2 fruit fly cellular contexts compared by ENCODE assay signal in the genomic region with DNA sequence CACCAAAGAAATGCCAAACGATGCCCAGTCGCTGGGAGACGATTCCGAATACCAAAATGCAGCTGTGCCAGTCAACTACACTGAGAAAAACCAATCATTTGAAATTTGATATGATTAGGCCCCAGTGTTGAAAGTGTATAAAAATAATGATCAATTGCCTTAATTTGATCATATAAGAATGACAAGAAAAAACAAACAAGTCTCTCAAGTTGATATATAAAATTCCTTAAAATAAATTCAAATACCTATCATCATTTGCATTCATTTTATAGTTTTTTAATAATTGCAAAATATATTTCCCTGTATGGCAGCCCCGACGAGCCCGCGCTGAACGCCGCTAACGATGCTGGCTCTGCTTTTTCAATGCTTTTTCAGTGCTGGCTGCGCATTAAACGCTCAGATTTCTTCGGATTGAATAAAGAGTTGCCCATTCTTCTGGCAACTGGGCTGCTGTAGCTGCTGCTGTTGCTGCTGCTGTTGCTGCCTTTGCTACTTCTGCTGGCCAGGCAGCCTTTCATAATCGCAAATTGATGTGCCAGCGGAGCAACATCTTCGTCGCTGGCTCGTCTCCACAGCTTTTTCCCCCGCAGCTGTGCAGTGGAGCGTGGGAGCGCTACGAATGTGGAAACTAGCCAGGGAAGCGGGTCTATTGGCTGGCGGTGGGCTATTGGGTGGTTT.
TF ChIP-seq lines count a peak whose summit lies in the region.

No protein-coding gene starts in this region.

TF ChIP-seq in whole organism, embryonic, 481 proteins besides CTCF, POLR2A, EP300 and RAD21 (continued from another document and continues in another):
- TF ChIP-seq CG1233 (GFP tag; optimal IDR thresholded peaks at IDR 0.05; lab: Kevin White, UChicago) (no peak), wek (GFP tag; optimal IDR thresholded peaks at IDR 0.05; lab: Kevin White, UChicago) (no peak), ken (GFP tag; IDR thresholded peaks at IDR 0.05; lab: Robert Waterston, UW) (no peak), dmrt11E (tag; optimal IDR thresholded peaks at IDR 0.05; lab: Kevin White, UChicago) (peak; percentile 18), h (optimal IDR thresholded peaks at IDR 0.05; lab: Kevin White, UChicago) (no peak), run (tag; optimal IDR thresholded peaks at IDR 0.05; lab: Kevin White, UChicago) (no peak), emc (GFP tag; optimal IDR thresholded peaks at IDR 0.05; lab: Kevin White, UChicago) (no peak), Dref (GFP tag; IDR thresholded peaks at IDR 0.05; lab: Robert Waterston, UW) (no peak), Sox100B (GFP tag; optimal IDR thresholded peaks at IDR 0.05; lab: Kevin White, UChicago) (peak; percentile 42), Bgb (GFP tag; IDR thresholded peaks at IDR 0.05; lab: Robert Waterston, UW; ENCODE audit: partially characterized antibody) (no peak), lab (GFP tag; optimal IDR thresholded peaks at IDR 0.05; lab: Kevin White, UChicago) (no peak), zf30C (GFP tag; optimal IDR thresholded peaks at IDR 0.05; lab: Kevin White, UChicago) (peak; percentile 36), PHDP (tag; optimal IDR thresholded peaks at IDR 0.05; lab: Kevin White, UChicago) (peak; percentile 25), row (GFP tag; IDR thresholded peaks at IDR 0.05; lab: Robert Waterston, UW) (peak; percentile 46; the same call in 2 of the 3 replicates), CG10209 (GFP tag; optimal IDR thresholded peaks at IDR 0.05; lab: Kevin White, UChicago) (peak; percentile 32), CG4730 (GFP tag; IDR thresholded peaks at IDR 0.05; lab: Robert Waterston, UW) (no peak), NC2α (GFP tag; optimal IDR thresholded peaks at IDR 0.05; lab: Kevin White, UChicago) (no peak), CG11085 (GFP tag; IDR thresholded peaks at IDR 0.05; lab: Robert Waterston, UW) (no peak), crol (GFP tag; IDR thresholded peaks at IDR 0.05; lab: Robert Waterston, UW) (peak; percentile 41), CHES-1-like (GFP tag; optimal IDR thresholded peaks at IDR 0.05; lab: Kevin White, UChicago) (no peak), tin (GFP tag; optimal IDR thresholded peaks at IDR 0.05; lab: Kevin White, UChicago) (peak; percentile 36), CG1792 (GFP tag; optimal IDR thresholded peaks at IDR 0.05; lab: Kevin White, UChicago) (no peak), CG11723 (GFP tag; optimal IDR thresholded peaks at IDR 0.05; lab: Kevin White, UChicago) (peak; percentile 6), sens (GFP tag; lab: Kevin White, UChicago) (peak; percentile 86), CG31388 (GFP tag; optimal IDR thresholded peaks at IDR 0.05; lab: Kevin White, UChicago) (no peak), CG31365 (tag; optimal IDR thresholded peaks at IDR 0.05; lab: Kevin White, UChicago) (no peak), Lpt (GFP tag; optimal IDR thresholded peaks at IDR 0.05; lab: Kevin White, UChicago) (no peak), kay (GFP tag; optimal IDR thresholded peaks at IDR 0.05; lab: Kevin White, UChicago) (no peak), ash1 (GFP tag; optimal IDR thresholded peaks at IDR 0.05; lab: Kevin White, UChicago) (no peak), lola (GFP tag; optimal IDR thresholded peaks at IDR 0.05; lab: Kevin White, UChicago) (peak in 1 of 3 experiments; percentile 12), CG12236 (GFP tag; optimal IDR thresholded peaks at IDR 0.05; lab: Kevin White, UChicago) (no peak), Hsf (GFP tag; optimal IDR thresholded peaks at IDR 0.05; lab: Kevin White, UChicago) (no peak), Side (GFP tag; optimal IDR thresholded peaks at IDR 0.05; lab: Kevin White, UChicago) (no peak), grau (tag; optimal IDR thresholded peaks at IDR 0.05; lab: Kevin White, UChicago) (peak; percentile 49), tna (GFP tag; IDR thresholded peaks at IDR 0.05; lab: Robert Waterston, UW; ENCODE audit: partially characterized antibody) (no peak), HLH54F (GFP tag; optimal IDR thresholded peaks at IDR 0.05; lab: Kevin White, UChicago) (no peak), nau (GFP tag; optimal IDR thresholded peaks at IDR 0.05; lab: Kevin White, UChicago) (no peak), CG11456 (GFP tag; IDR thresholded peaks at IDR 0.05; lab: Robert Waterston, UW) (0 out of 3 replicates have a peak, but pooled peaks have one; percentile 30), fd96Cb (tag; optimal IDR thresholded peaks at IDR 0.05; lab: Kevin White, UChicago) (peak; percentile 44), Hr51 (GFP tag; optimal IDR thresholded peaks at IDR 0.05; lab: Kevin White, UChicago) (peak in 1 of 2 experiments; percentile 81), pfk (GFP tag; optimal IDR thresholded peaks at IDR 0.05; lab: Kevin White, UChicago) (no peak), lilli (GFP tag; optimal IDR thresholded peaks at IDR 0.05; lab: Kevin White, UChicago) (no peak), ro (GFP tag; IDR thresholded peaks at IDR 0.05; lab: Robert Waterston, UW) (no peak), CG7372 (GFP tag; IDR thresholded peaks at IDR 0.05; lab: Robert Waterston, UW) (no peak), Ets97D (GFP tag; optimal IDR thresholded peaks at IDR 0.05; lab: Kevin White, UChicago) (no peak), Lim3 (GFP tag; IDR thresholded peaks at IDR 0.05; lab: Robert Waterston, UW) (no peak), Poxn (GFP tag; IDR thresholded peaks at IDR 0.05; lab: Robert Waterston, UW) (no peak), Camta (GFP tag; optimal IDR thresholded peaks at IDR 0.05; lab: Kevin White, UChicago) (no peak), CG17568 (GFP tag; optimal IDR thresholded peaks at IDR 0.05; lab: Kevin White, UChicago) (no peak), nom (GFP tag; optimal IDR thresholded peaks at IDR 0.05; lab: Kevin White, UChicago) (no peak), CG15269 (tag; optimal IDR thresholded peaks at IDR 0.05; lab: Kevin White, UChicago) (peak; percentile 48), CG17829 (tag; optimal IDR thresholded peaks at IDR 0.05; lab: Kevin White, UChicago) (peak; percentile 45), Gug (GFP tag; IDR thresholded peaks at IDR 0.05; lab: Robert Waterston, UW) (no peak), peb (GFP tag; IDR thresholded peaks at IDR 0.05; lab: Robert Waterston, UW) (no peak), HLHmδ (GFP tag; optimal IDR thresholded peaks at IDR 0.05; lab: Kevin White, UChicago) (no peak), Atf6 (GFP tag; IDR thresholded peaks at IDR 0.05; lab: Robert Waterston, UW) (no peak), ERR (GFP tag; optimal IDR thresholded peaks at IDR 0.05; lab: Kevin White, UChicago) (no peak), Kr (GFP tag; optimal IDR thresholded peaks at IDR 0.05; lab: Kevin White, UChicago) (no peak), gfzf (GFP tag; optimal IDR thresholded peaks at IDR 0.05; lab: Kevin White, UChicago) (no peak), CG14050 (GFP tag; IDR thresholded peaks at IDR 0.05; lab: Robert Waterston, UW) (no peak), danr (GFP tag; IDR thresholded peaks at IDR 0.05; lab: Robert Waterston, UW) (no peak), onecut (GFP tag; IDR thresholded peaks at IDR 0.05; lab: Robert Waterston, UW) (0 out of 2 replicates have a peak, but pooled peaks have one; percentile 5), hb (GFP tag; IDR thresholded peaks at IDR 0.05; lab: Robert Waterston, UW; ENCODE audit: partially characterized antibody) (no peak), CG9727 (GFP tag; optimal IDR thresholded peaks at IDR 0.05; lab: Kevin White, UChicago) (peak; percentile 1)

TF ChIP-seq in whole organism, prepupa, 60 proteins besides CTCF, POLR2A, EP300 and RAD21 (continued from another document):
- TF ChIP-seq Met (GFP tag; optimal IDR thresholded peaks at IDR 0.05; lab: Kevin White, UChicago) (peak; percentile 62), Eip78C (GFP tag; lab: Kevin White, UChicago) (peak; percentile 94), CG8319 (GFP tag; optimal IDR thresholded peaks at IDR 0.05; lab: Kevin White, UChicago) (peak; percentile 16), OdsH (GFP tag; optimal IDR thresholded peaks at IDR 0.05; lab: Kevin White, UChicago) (peak; percentile 66), CG9139 (GFP tag; optimal IDR thresholded peaks at IDR 0.05; lab: Kevin White, UChicago) (no peak), vri (GFP tag; optimal IDR thresholded peaks at IDR 0.05; lab: Kevin White, UChicago) (no peak), CG10669 (GFP tag; optimal IDR thresholded peaks at IDR 0.05; lab: Kevin White, UChicago) (peak; percentile 26), CG6792 (GFP tag; optimal IDR thresholded peaks at IDR 0.05; lab: Kevin White, UChicago) (peak; percentile 49), dac (GFP tag; optimal IDR thresholded peaks at IDR 0.05; lab: Kevin White, UChicago) (peak; percentile 39), Sox102F (GFP tag; optimal IDR thresholded peaks at IDR 0.05; lab: Kevin White, UChicago) (peak; percentile 46), svp (GFP tag; lab: Kevin White, UChicago) (peak; percentile 84), fkh (GFP tag; optimal IDR thresholded peaks at IDR 0.05; lab: Kevin White, UChicago) (no peak), CG11902 (GFP tag; optimal IDR thresholded peaks at IDR 0.05; lab: Kevin White, UChicago) (peak; percentile 26), CG34406 (GFP tag; optimal IDR thresholded peaks at IDR 0.05; lab: Kevin White, UChicago) (peak; percentile 51), CG8632 (GFP tag; optimal IDR thresholded peaks at IDR 0.05; lab: Kevin White, UChicago) (peak; percentile 7), Hr39 (GFP tag; optimal IDR thresholded peaks at IDR 0.05; lab: Kevin White, UChicago) (peak; percentile 34), Blimp-1 (GFP tag; optimal IDR thresholded peaks at IDR 0.05; lab: Kevin White, UChicago) (no peak), eg (GFP tag; IDR thresholded peaks at IDR 0.05; lab: Robert Waterston, UW) (peak; percentile 48; the same call in 2 of the 3 replicates), CG10631 (GFP tag; optimal IDR thresholded peaks at IDR 0.05; lab: Kevin White, UChicago) (peak; percentile 69), CG4318 (GFP tag; optimal IDR thresholded peaks at IDR 0.05; lab: Kevin White, UChicago) (peak; percentile 76), CG3032 (tag; optimal IDR thresholded peaks at IDR 0.05; lab: Kevin White, UChicago) (peak; percentile 55), CG6163 (GFP tag; IDR thresholded peaks at IDR 0.05; lab: Robert Waterston, UW) (peak; percentile 48), Sox14 (GFP tag; optimal IDR thresholded peaks at IDR 0.05; lab: Kevin White, UChicago) (peak; percentile 70), Eip93F (GFP tag; optimal IDR thresholded peaks at IDR 0.05; lab: Kevin White, UChicago) (no peak), CG8119 (GFP tag; IDR thresholded peaks at IDR 0.05; lab: Robert Waterston, UW) (peak; percentile 80), Gug (GFP tag; IDR thresholded peaks at IDR 0.05; lab: Robert Waterston, UW) (peak; percentile 66), CG1621 (tag; optimal IDR thresholded peaks at IDR 0.05; lab: Kevin White, UChicago) (peak; percentile 1), CG16779 (tag; optimal IDR thresholded peaks at IDR 0.05; lab: Kevin White, UChicago) (peak; percentile 15), salr (GFP tag; optimal IDR thresholded peaks at IDR 0.05; lab: Kevin White, UChicago) (peak in 1 of 2 experiments; percentile 72), pdm3 (GFP tag; optimal IDR thresholded peaks at IDR 0.05; lab: Kevin White, UChicago) (peak; percentile 64), net (GFP tag; optimal IDR thresholded peaks at IDR 0.05; lab: Kevin White, UChicago) (peak; percentile 30), CG11294 (GFP tag; IDR thresholded peaks at IDR 0.05; lab: Robert Waterston, UW) (no peak), acj6 (GFP tag; optimal IDR thresholded peaks at IDR 0.05; lab: Kevin White, UChicago) (peak; percentile 68), CG31627 (GFP tag; optimal IDR thresholded peaks at IDR 0.05; lab: Kevin White, UChicago) (peak; percentile 56), ss (GFP tag; optimal IDR thresholded peaks at IDR 0.05; lab: Kevin White, UChicago) (peak in 1 of 2 experiments; percentile 7), CG7368 (GFP tag; optimal IDR thresholded peaks at IDR 0.05; lab: Kevin White, UChicago) (no peak), CG32006 (GFP tag; optimal IDR thresholded peaks at IDR 0.05; lab: Kevin White, UChicago) (peak; percentile 86), CG6276 (GFP tag; optimal IDR thresholded peaks at IDR 0.05; lab: Kevin White, UChicago) (peak; percentile 69), cyc (GFP tag; optimal IDR thresholded peaks at IDR 0.05; lab: Kevin White, UChicago) (peak; percentile 48)
TF ChIP-seq in whole organism, prepupa: peak in this region for 49.
